Worm (Caenorhabditis elegans): Measurements from ENCODE around the gene prx-6.
A peak's percentile ranks its signal among the peaks of the same experiment; 100 is the strongest.

Gene prx-6

ce11 chrV:4720884-4721464, 1.1 kb upstream of the prx-6 start:
- TF ChIP-seq crh-2 (tag; optimal IDR thresholded peaks at IDR 0.05) (peak; percentile 50), sma-9 (GFP tag; optimal IDR thresholded peaks at IDR 0.05) (peak; percentile 5), sma-9 (tag; optimal IDR thresholded peaks at IDR 0.05) (no peak), mbf-1 (tag; optimal IDR thresholded peaks at IDR 0.05) (no peak), fos-1 (tag; optimal IDR thresholded peaks at IDR 0.05) (peak; percentile 91), unc-39 (tag; optimal IDR thresholded peaks at IDR 0.05) (no peak), gmeb-1 (tag; optimal IDR thresholded peaks at IDR 0.05) (peak; percentile 12)

ce11 chrV:4710464-4710863, 9.4 kb downstream of the prx-6 start, which contains the start of gene oac-24:
TSS of gene oac-24 (plus strand) at chrV:4710764.
- TF ChIP-seq sem-4 (tag; optimal IDR thresholded peaks at IDR 0.05) (no peak), nhr-129 (tag; optimal IDR thresholded peaks at IDR 0.05) (no peak), ztf-11 (tag; optimal IDR thresholded peaks at IDR 0.05) (no peak), dmd-4 (tag; optimal IDR thresholded peaks at IDR 0.05) (no peak), peb-1 (tag; optimal IDR thresholded peaks at IDR 0.05) (no peak), elt-3 (tag; optimal IDR thresholded peaks at IDR 0.05) (no peak), skn-1 (tag; optimal IDR thresholded peaks at IDR 0.05) (no peak)

- TF ChIP-seq sma-3 (GFP tag; optimal IDR thresholded peaks at IDR 0.05) (no peak), C34F6.9 (tag; optimal IDR thresholded peaks at IDR 0.05) (no peak), sma-9 (GFP tag; optimal IDR thresholded peaks at IDR 0.05) (no peak), sma-9 (tag; optimal IDR thresholded peaks at IDR 0.05) (no peak), aly-2 (tag; optimal IDR thresholded peaks at IDR 0.05) (no peak), elt-3 (tag; optimal IDR thresholded peaks at IDR 0.05) (no peak)
Measured at ce11 chrV:4707646-4708045, 12.2 kb downstream of the prx-6 start.

- TF ChIP-seq elt-1 (tag; optimal IDR thresholded peaks at IDR 0.05) (no peak), mdl-1 (tag; optimal IDR thresholded peaks at IDR 0.05) (no peak), ztf-1 (GFP tag; conservative IDR thresholded peaks at IDR 0.05) (no peak), blmp-1 (tag; optimal IDR thresholded peaks at IDR 0.05; ENCODE audit: insufficient read depth) (no peak), nhr-12 (tag; optimal IDR thresholded peaks at IDR 0.05) (no peak), peb-1 (tag; optimal IDR thresholded peaks at IDR 0.05) (no peak), F13H6.1 (tag; optimal IDR thresholded peaks at IDR 0.05) (no peak), sma-9 (GFP tag; optimal IDR thresholded peaks at IDR 0.05) (no peak), sma-9 (tag; optimal IDR thresholded peaks at IDR 0.05) (no peak), skn-1 (tag; optimal IDR thresholded peaks at IDR 0.05) (no peak), fos-1 (tag; optimal IDR thresholded peaks at IDR 0.05) (no peak), nhr-21 (tag; optimal IDR thresholded peaks at IDR 0.05) (no peak), lin-11 (tag; optimal IDR thresholded peaks at IDR 0.05) (no peak), ztf-11 (tag; optimal IDR thresholded peaks at IDR 0.05) (no peak), dmd-4 (tag; optimal IDR thresholded peaks at IDR 0.05) (no peak), lin-39 (tag; optimal IDR thresholded peaks at IDR 0.05) (no peak)
Measured at ce11 chrV:4700189-4700588, 19.7 kb downstream of the prx-6 start, which contains the start of gene ZC266.1. TSS of gene ZC266.1 (minus strand) at chrV:4700289.

ce11 chrV:4698675-4699074, 21.2 kb downstream of the prx-6 start:
- TF ChIP-seq F13H6.1 (tag; optimal IDR thresholded peaks at IDR 0.05) (no peak), alr-1 (tag; optimal IDR thresholded peaks at IDR 0.05) (no peak), Y55F3AM.14 (GFP tag; optimal IDR thresholded peaks at IDR 0.05) (no peak), sem-4 (tag; optimal IDR thresholded peaks at IDR 0.05) (no peak), nhr-237 (tag; optimal IDR thresholded peaks at IDR 0.05) (no peak)

ce11 chrV:4694466-4695092, 25.3 kb downstream of the prx-6 start:
- TF ChIP-seq lsy-2 (tag; optimal IDR thresholded peaks at IDR 0.05) (peak in 1 of 2 experiments; percentile 20), Y55F3AM.14 (GFP tag; optimal IDR thresholded peaks at IDR 0.05) (peak; percentile 49), sma-3 (GFP tag; optimal IDR thresholded peaks at IDR 0.05) (no peak), mab-5 (tag; optimal IDR thresholded peaks at IDR 0.05) (peak; percentile 20), nhr-77 (tag; optimal IDR thresholded peaks at IDR 0.05) (no peak), C34F6.9 (tag; optimal IDR thresholded peaks at IDR 0.05) (peak; percentile 8), elt-1 (tag; optimal IDR thresholded peaks at IDR 0.05) (peak; percentile 10), nhr-25 (tag; optimal IDR thresholded peaks at IDR 0.05) (no peak), ztf-4 (tag; optimal IDR thresholded peaks at IDR 0.05) (peak; percentile 6), nhr-23 (tag; optimal IDR thresholded peaks at IDR 0.05) (peak; percentile 23), nhr-129 (tag; optimal IDR thresholded peaks at IDR 0.05) (peak; percentile 29), unc-55 (GFP tag; optimal IDR thresholded peaks at IDR 0.05) (peak; percentile 26), mbf-1 (tag; optimal IDR thresholded peaks at IDR 0.05) (no peak), crh-2 (tag; optimal IDR thresholded peaks at IDR 0.05) (no peak), dmd-4 (tag; optimal IDR thresholded peaks at IDR 0.05) (no peak), F13H6.1 (tag; optimal IDR thresholded peaks at IDR 0.05) (peak; percentile 33)
